Fruit fly (Drosophila melanogaster): ENCODE measurements around the gene ERp44.

Gene ERp44

DNA sequence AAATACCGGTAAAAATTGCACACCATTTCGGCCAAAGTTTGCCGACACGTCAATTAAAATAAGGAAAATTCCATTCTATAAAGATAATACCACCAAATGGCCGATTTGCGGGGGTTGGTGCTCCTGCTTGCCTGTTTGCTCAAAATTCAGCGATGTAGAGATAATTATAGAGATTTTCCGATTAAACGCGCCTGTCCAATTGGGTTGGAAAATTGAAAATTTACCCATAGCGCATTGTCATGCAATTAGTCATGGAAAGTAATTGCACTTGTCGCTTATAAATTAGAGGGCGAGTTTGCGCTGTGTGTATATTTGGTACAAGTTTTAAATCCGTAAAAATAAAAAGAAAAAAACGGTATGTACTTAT lies 22.0 kb upstream of the ERp44 start:
- TF ChIP-seq CG15479 (GFP tag; optimal IDR thresholded peaks at IDR 0.05) (peak; percentile 30), btn (GFP tag; optimal IDR thresholded peaks at IDR 0.05) (no peak), Hsf (GFP tag; optimal IDR thresholded peaks at IDR 0.05) (no peak), dimm (GFP tag; IDR thresholded peaks at IDR 0.05) (no peak), nmo (GFP tag; optimal IDR thresholded peaks at IDR 0.05) (peak; percentile 7), nerfin-1 (tag; optimal IDR thresholded peaks at IDR 0.05) (peak; percentile 56), Elba2 (GFP tag; optimal IDR thresholded peaks at IDR 0.05) (peak; percentile 55), CG4424 (GFP tag; optimal IDR thresholded peaks at IDR 0.05) (no peak), wor (GFP tag; IDR thresholded peaks at IDR 0.05) (no peak), Lpt (GFP tag; optimal IDR thresholded peaks at IDR 0.05) (no peak), insv (GFP tag; optimal IDR thresholded peaks at IDR 0.05) (peak in 1 of 2 experiments; percentile 73), grn (GFP tag; optimal IDR thresholded peaks at IDR 0.05) (peak; percentile 64), ranshi (GFP tag; IDR thresholded peaks at IDR 0.05) (no peak)

DNA sequence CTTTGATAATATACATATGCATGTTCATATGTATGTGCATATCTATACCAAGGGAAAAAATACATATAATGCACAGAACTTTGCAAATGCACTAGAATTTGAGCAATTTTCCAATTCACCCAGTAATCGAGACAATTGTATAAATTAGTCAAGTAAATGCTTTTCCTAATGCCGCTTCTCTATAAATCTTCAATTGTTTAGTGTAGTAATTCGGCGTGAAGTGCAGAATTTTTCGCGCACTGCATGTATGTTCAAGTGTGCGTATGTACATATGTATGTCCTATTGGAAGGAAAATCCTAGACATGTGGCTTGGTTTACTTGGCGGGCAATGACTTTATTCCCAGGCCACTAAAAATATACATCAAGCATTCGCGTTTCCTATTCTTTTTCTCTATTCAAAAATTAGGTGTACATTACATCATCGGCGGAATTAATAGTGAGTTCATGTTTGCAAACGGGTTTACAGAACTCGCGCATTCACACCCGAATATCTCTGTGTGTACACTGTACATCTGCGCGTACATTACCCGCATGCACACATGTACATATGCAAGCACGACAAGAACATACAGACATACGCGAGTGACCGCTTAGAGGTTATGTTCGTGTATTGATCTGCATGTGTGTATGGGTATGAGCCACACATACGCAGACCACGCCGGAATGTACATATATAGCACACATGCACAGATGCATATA lies 21.5 kb upstream of the ERp44 start:
- TF ChIP-seq CG4617 (GFP tag; optimal IDR thresholded peaks at IDR 0.05; ENCODE audit: borderline replicate concordance) (no peak), CG12236 (GFP tag; optimal IDR thresholded peaks at IDR 0.05) (no peak), CG34422 (GFP tag; IDR thresholded peaks at IDR 0.05) (peak; percentile 82; the same call in 1 of the 3 replicates), run (tag; optimal IDR thresholded peaks at IDR 0.05) (no peak), Vsx1 (GFP tag; optimal IDR thresholded peaks at IDR 0.05) (no peak), sna (GFP tag; IDR thresholded peaks at IDR 0.05; ENCODE audit: partially characterized antibody) (no peak), crc (GFP tag; optimal IDR thresholded peaks at IDR 0.05) (no peak), B-H1 (GFP tag; IDR thresholded peaks at IDR 0.05) (no peak), CG12219 (GFP tag; optimal IDR thresholded peaks at IDR 0.05) (no peak), zen2 (GFP tag; IDR thresholded peaks at IDR 0.05; ENCODE audit: partially characterized antibody) (no peak), pan (optimal IDR thresholded peaks at IDR 0.05) (no peak), pan (GFP tag; optimal IDR thresholded peaks at IDR 0.05 in 1 of 2, IDR thresholded peaks at IDR 0.05 in 1 of 2) (no peak), grau (tag; optimal IDR thresholded peaks at IDR 0.05) (no peak), Dip2 (GFP tag; IDR thresholded peaks at IDR 0.05) (no peak), tna (GFP tag; IDR thresholded peaks at IDR 0.05; ENCODE audit: partially characterized antibody) (no peak), chm (GFP tag; IDR thresholded peaks at IDR 0.05) (peak; percentile 74), Bgb (GFP tag; IDR thresholded peaks at IDR 0.05; ENCODE audit: partially characterized antibody) (peak; percentile 49; the same call in 1 of the 2 replicates), Dbx (GFP tag; IDR thresholded peaks at IDR 0.05) (peak; percentile 21; the same call in 1 of the 3 replicates), YL-1 (GFP tag; optimal IDR thresholded peaks at IDR 0.05) (peak; percentile 22), grn (GFP tag; optimal IDR thresholded peaks at IDR 0.05) (no peak), sd (tag; optimal IDR thresholded peaks at IDR 0.05) (peak; percentile 96), Deaf1 (tag; optimal IDR thresholded peaks at IDR 0.05) (peak; percentile 39), CG30020 (tag; optimal IDR thresholded peaks at IDR 0.05) (peak; percentile 79), CG14014 (GFP tag; IDR thresholded peaks at IDR 0.05) (no peak), ftz-f1 (GFP tag; optimal IDR thresholded peaks at IDR 0.05) (no peak), Oaz (GFP tag; IDR thresholded peaks at IDR 0.05) (no peak), br (optimal IDR thresholded peaks at IDR 0.05) (no peak), Nf-YB (GFP tag; optimal IDR thresholded peaks at IDR 0.05) (no peak), Rfx (GFP tag; IDR thresholded peaks at IDR 0.05) (no peak; the same call in 1 of the 2 replicates), repo (GFP tag; optimal IDR thresholded peaks at IDR 0.05) (no peak), Hey (tag; optimal IDR thresholded peaks at IDR 0.05) (no peak), CG13424 (tag; optimal IDR thresholded peaks at IDR 0.05) (no peak), CG7839 (tag; optimal IDR thresholded peaks at IDR 0.05) (no peak), CG1024 (GFP tag; IDR thresholded peaks at IDR 0.05) (no peak), C15 (GFP tag; IDR thresholded peaks at IDR 0.05) (no peak), Hand (GFP tag; optimal IDR thresholded peaks at IDR 0.05) (no peak), Hr39 (optimal IDR thresholded peaks at IDR 0.05) (no peak), Mad (GFP tag; optimal IDR thresholded peaks at IDR 0.05) (no peak), CG14860 (GFP tag; IDR thresholded peaks at IDR 0.05; ENCODE audit: partially characterized antibody) (no peak)

Measured in whole organism, embryonic.